Fruit fly (Drosophila melanogaster) whole organism, wandering third instar larva: ENCODE measurements around the gene CG14695.

Experiments
- Abd-B ChIP-seq: fragments of >200 bp; optimal IDR thresholded peaks from 2 replicates; lab custom pipeline; 2017; ENCODE audit warnings: missing biosample characterization, missing genetic modification characterization
- CG32264 ChIP-seq: fragments of 200-800 bp; sonication (Bioruptor generic); optimal IDR thresholded peaks from 2 replicates; lab custom pipeline; 2016; ENCODE audit warnings: missing biosample characterization, missing genetic modification characterization
- CG9705 ChIP-seq: fragments of 200-800 bp; sonication (Bioruptor generic); optimal IDR thresholded peaks from 2 replicates; lab custom pipeline; 2018; ENCODE audit warnings: missing biosample characterization, mild to moderate bottlenecking, missing genetic modification characterization
- CrebA ChIP-seq: fragments of 200-800 bp; sonication (Bioruptor generic); optimal IDR thresholded peaks from 2 replicates; lab custom pipeline; 2016; ENCODE audit warnings: missing biosample characterization, mild to moderate bottlenecking, missing genetic modification characterization, borderline replicate concordance
- Dfd ChIP-seq: fragments of >200 bp; optimal IDR thresholded peaks from 2 replicates; lab custom pipeline; 2017; ENCODE audit warnings: missing biosample characterization, missing genetic modification characterization
- Dif ChIP-seq: fragments of 200-275, 200-300 bp; sonication (Bioruptor generic); optimal IDR thresholded peaks from 2 replicates; lab custom pipeline; 2018; ENCODE audit warnings: missing biosample characterization, missing genetic modification characterization; ENCODE audit not compliant: partially characterized antibody
- GATAd ChIP-seq: sonication (Bioruptor generic); optimal IDR thresholded peaks from 2 replicates; lab custom pipeline; 2016; ENCODE audit warnings: missing biosample characterization, missing genetic modification characterization
- HLH106 ChIP-seq: fragments of 200-800 bp; optimal IDR thresholded peaks from 3 replicates; lab custom pipeline; 2019; ENCODE audit warnings: missing biosample characterization, mild to moderate bottlenecking, missing genetic modification characterization, moderate library complexity
- Hnf4 ChIP-seq: fragments of 200-800 bp; sonication (Bioruptor generic); optimal IDR thresholded peaks from 2 replicates; lab custom pipeline; 2016; ENCODE audit warnings: missing biosample characterization, mild to moderate bottlenecking, missing genetic modification characterization
- Hr78 ChIP-seq: fragments of >200 bp; optimal IDR thresholded peaks from 2 replicates; lab custom pipeline; 2017; ENCODE audit warnings: missing biosample characterization, missing genetic modification characterization
- Hr83 ChIP-seq: fragments of 200-300 bp; sonication (Bioruptor generic); optimal IDR thresholded peaks from 2 replicates; lab custom pipeline; 2016; ENCODE audit warnings: missing biosample characterization, mild to moderate bottlenecking, missing genetic modification characterization, moderate library complexity; ENCODE audit not compliant: poor library complexity, severe bottlenecking
- Jra ChIP-seq: sonication (Bioruptor generic); optimal IDR thresholded peaks from 2 replicates; lab custom pipeline; 2016; ENCODE audit warnings: missing biosample characterization, missing genetic modification characterization
- Mio ChIP-seq: sonication (Bioruptor generic); optimal IDR thresholded peaks from 2 replicates; lab custom pipeline; 2016; ENCODE audit warnings: missing biosample characterization, missing genetic modification characterization
- Myc ChIP-seq: fragments of >200 bp; optimal IDR thresholded peaks from 2 replicates; lab custom pipeline; 2017
- N ChIP-seq: fragments of >200 bp; optimal IDR thresholded peaks from 2 replicates; lab custom pipeline; 2018; ENCODE audit warnings: missing biosample characterization, missing external identifiers, missing genetic modification characterization
- OdsH ChIP-seq: fragments of 200-800 bp; sonication (Bioruptor generic); optimal IDR thresholded peaks from 2 replicates; lab custom pipeline; 2016; ENCODE audit warnings: missing biosample characterization, mild to moderate bottlenecking, missing genetic modification characterization
- Rel ChIP-seq, 2 experiments: fragments of 200-800 bp; sonication (Bioruptor generic) in 1 of 2; optimal IDR thresholded peaks; 2 replicates in 1 of 2; 3 replicates in 1 of 2; lab custom pipeline; 2016 to 2019; ENCODE audit warnings: mild to moderate bottlenecking in 2 of 2, missing biosample characterization in 2 of 2, missing genetic modification characterization in 2 of 2, moderate library complexity in 1 of 2
- Sp1 ChIP-seq: fragments of 200-800 bp; sonication (Bioruptor generic); optimal IDR thresholded peaks from 3 replicates; lab custom pipeline; 2019; ENCODE audit warnings: missing biosample characterization, mild to moderate bottlenecking, missing genetic modification characterization, moderate library complexity
- Vsx2 ChIP-seq: fragments of 200-300, 225-300 bp; sonication (Bioruptor generic); optimal IDR thresholded peaks from 2 replicates; lab custom pipeline; 2018; ENCODE audit warnings: missing biosample characterization, missing genetic modification characterization; ENCODE audit not compliant: partially characterized antibody
- br ChIP-seq: fragments of 200-800 bp; sonication (Bioruptor generic); optimal IDR thresholded peaks from 2 replicates; lab custom pipeline; 2016; ENCODE audit warnings: missing biosample characterization, missing genetic modification characterization
- brk ChIP-seq: fragments of 200-800 bp; sonication (Bioruptor generic); optimal IDR thresholded peaks from 2 replicates; lab custom pipeline; 2016; ENCODE audit warnings: missing biosample characterization, mild to moderate bottlenecking, missing genetic modification characterization
- dl ChIP-seq, 2 experiments: fragments of 175-275, 200-275 bp in 1 of 2; fragments of 200-275 bp in 1 of 2; sonication (Bioruptor generic); optimal IDR thresholded peaks; lab custom pipeline; 2018; ENCODE audit warnings: mild to moderate bottlenecking in 2 of 2, missing biosample characterization in 2 of 2, missing genetic modification characterization in 2 of 2, moderate library complexity in 2 of 2; ENCODE audit not compliant: partially characterized antibody in 2 of 2, insufficient read depth in 1 of 2
- dmrt93B ChIP-seq: fragments of 200-800 bp; sonication (Bioruptor generic); optimal IDR thresholded peaks from 2 replicates; lab custom pipeline; 2018; ENCODE audit warnings: missing biosample characterization, mild to moderate bottlenecking, missing genetic modification characterization
- dsf ChIP-seq: sonication (Bioruptor generic); optimal IDR thresholded peaks from 2 replicates; lab custom pipeline; 2016; ENCODE audit warnings: missing biosample characterization, missing genetic modification characterization, borderline replicate concordance
- ey ChIP-seq: fragments of 200-800 bp; sonication (Bioruptor generic); optimal IDR thresholded peaks from 2 replicates; lab custom pipeline; 2016; ENCODE audit warnings: missing biosample characterization, missing genetic modification characterization
- foxo ChIP-seq, 2 experiments: fragments of 200-800 bp; sonication (Bioruptor generic); optimal IDR thresholded peaks; 2 replicates in 1 of 2; 3 replicates in 1 of 2; lab custom pipeline; 2016 to 2017; ENCODE audit warnings: missing biosample characterization in 2 of 2, missing genetic modification characterization in 2 of 2
- fru ChIP-seq: fragments of 200-800 bp; sonication (Bioruptor generic); optimal IDR thresholded peaks from 3 replicates; lab custom pipeline; 2016; ENCODE audit warnings: missing biosample characterization, mild to moderate bottlenecking, missing genetic modification characterization
- h ChIP-seq: fragments of 200-800 bp; sonication (Bioruptor generic); optimal IDR thresholded peaks from 3 replicates; lab custom pipeline; 2016; ENCODE audit warnings: missing biosample characterization, mild to moderate bottlenecking, missing genetic modification characterization
- jim ChIP-seq: fragments of 175-275, 200-325 bp; sonication (Bioruptor generic); optimal IDR thresholded peaks from 2 replicates; lab custom pipeline; 2016; ENCODE audit warnings: missing biosample characterization, mild to moderate bottlenecking, missing genetic modification characterization
- lola ChIP-seq: fragments of >200 bp; optimal IDR thresholded peaks from 2 replicates; lab custom pipeline; 2017; ENCODE audit warnings: missing biosample characterization, missing genetic modification characterization
- pan ChIP-seq: fragments of >200 bp; optimal IDR thresholded peaks from 2 replicates; lab custom pipeline; 2017
- psq ChIP-seq: fragments of 200-800 bp; sonication (Bioruptor generic); optimal IDR thresholded peaks from 3 replicates; lab custom pipeline; 2017; ENCODE audit warnings: missing biosample characterization, mild to moderate bottlenecking, missing genetic modification characterization, moderate library complexity
- rgr ChIP-seq: fragments of 200-800 bp; sonication (Bioruptor generic); optimal IDR thresholded peaks from 3 replicates; lab custom pipeline; 2016; ENCODE audit warnings: missing biosample characterization, mild to moderate bottlenecking, missing genetic modification characterization
- sage ChIP-seq: fragments of 200-800 bp; sonication (Bioruptor generic); optimal IDR thresholded peaks from 2 replicates; lab custom pipeline; 2016; ENCODE audit warnings: missing biosample characterization, mild to moderate bottlenecking, missing genetic modification characterization
- sv ChIP-seq: fragments of 200-800 bp; sonication (Bioruptor generic); optimal IDR thresholded peaks from 3 replicates; lab custom pipeline; 2016; ENCODE audit warnings: missing biosample characterization, missing genetic modification characterization
- tai ChIP-seq: sonication (Bioruptor generic); optimal IDR thresholded peaks from 2 replicates; lab custom pipeline; 2016; ENCODE audit warnings: missing biosample characterization, missing genetic modification characterization
- usp ChIP-seq: fragments of >200 bp; optimal IDR thresholded peaks from 2 replicates; lab custom pipeline; 2017; ENCODE audit warnings: missing biosample characterization, missing genetic modification characterization
- woc ChIP-seq: sonication (Bioruptor generic); optimal IDR thresholded peaks from 2 replicates; lab custom pipeline; 2016; ENCODE audit warnings: missing biosample characterization, mild to moderate bottlenecking, missing genetic modification characterization

Gene CG14695

dm6 chr3R:10836924-10837323, 42.2 kb downstream of the CG14695 start:
- TF ChIP-seq brk (GFP tag; lab: Kevin White, UChicago), result no peak
- TF ChIP-seq Mio (GFP tag; lab: Kevin White, UChicago), result no peak
- no peak for TF ChIP-seq sage (GFP tag; lab: Kevin White, UChicago)
- TF ChIP-seq psq, result no peak
- TF ChIP-seq Vsx2 (GFP tag; lab: Kevin White, UChicago), result no peak
- TF ChIP-seq Sp1, result no peak
- TF ChIP-seq foxo (GFP tag; optimal IDR thresholded peaks at IDR 0.05; lab: Kevin White, UChicago), result no peak
- TF ChIP-seq OdsH (GFP tag; lab: Kevin White, UChicago), result no peak
- no peak for TF ChIP-seq CG32264 (GFP tag; lab: Kevin White, UChicago)
- TF ChIP-seq br (GFP tag; lab: Kevin White, UChicago), result no peak
- no peak for TF ChIP-seq Dfd (GFP tag; lab: Kevin White, UChicago)
- TF ChIP-seq woc (GFP tag; lab: Kevin White, UChicago), result no peak
- no peak for TF ChIP-seq tai
- no peak for TF ChIP-seq Abd-B (GFP tag; lab: Kevin White, UChicago)
- no peak for TF ChIP-seq rgr (GFP tag; lab: Kevin White, UChicago)

dm6 chr3R:10834893-10835292, 44.2 kb downstream of the CG14695 start:
- TF ChIP-seq fru (peak; percentile 96), N (no peak), Abd-B (GFP tag; lab: Kevin White, UChicago) (no peak), Hr78 (GFP tag; lab: Kevin White, UChicago) (no peak), Hnf4 (GFP tag; lab: Kevin White, UChicago) (peak; percentile 90), CG9705 (GFP tag; lab: Kevin White, UChicago) (peak; percentile 90), ey (GFP tag; lab: Kevin White, UChicago) (peak; percentile 90), Sp1 (peak; percentile 97), Dfd (GFP tag; lab: Kevin White, UChicago) (no peak), pan (lab: Kevin White, UChicago) (no peak), HLH106 (tag; lab: Kevin White, UChicago) (peak; percentile 96), GATAd (GFP tag; lab: Kevin White, UChicago) (no peak), dmrt93B (peak; percentile 89), CG32264 (GFP tag; lab: Kevin White, UChicago) (peak; percentile 86), lola (no peak), rgr (GFP tag; lab: Kevin White, UChicago) (peak; percentile 95), tai (peak; percentile 75), sv (no peak), h (GFP tag; lab: Kevin White, UChicago) (peak; percentile 97), Vsx2 (GFP tag; lab: Kevin White, UChicago) (peak; percentile 6), Mio (GFP tag; lab: Kevin White, UChicago) (no peak), Hr83 (peak; percentile 63), dsf (GFP tag; lab: Kevin White, UChicago) (peak; percentile 57), foxo (GFP tag; optimal IDR thresholded peaks at IDR 0.05; lab: Kevin White, UChicago) (peak; percentile 67 to 97), OdsH (GFP tag; lab: Kevin White, UChicago) (peak; percentile 96), usp (GFP tag; lab: Kevin White, UChicago) (no peak), woc (GFP tag; lab: Kevin White, UChicago) (peak; percentile 92), Dif (GFP tag; lab: Kevin White, UChicago) (no peak), jim (no peak), Jra (peak; percentile 79), Myc (lab: Kevin White, UChicago) (no peak), dl (GFP tag; optimal IDR thresholded peaks at IDR 0.05; lab: Kevin White, UChicago; ENCODE audit: insufficient read depth in 1 of 2, partially characterized antibody in 2 of 2) (no peak), CrebA (GFP tag; lab: Kevin White, UChicago) (peak; percentile 89), br (GFP tag; lab: Kevin White, UChicago) (peak; percentile 94), brk (GFP tag; lab: Kevin White, UChicago) (peak; percentile 95), sage (GFP tag; lab: Kevin White, UChicago) (peak; percentile 95), Rel (GFP tag; optimal IDR thresholded peaks at IDR 0.05; lab: Kevin White, UChicago) (peak; percentile 90), Rel (tag; optimal IDR thresholded peaks at IDR 0.05; lab: Kevin White, UChicago) (peak; percentile 70), psq (peak; percentile 92)
